Fruit fly (Drosophila melanogaster): ENCODE data around the gene CG32259.

CG32259 gene

DNA sequence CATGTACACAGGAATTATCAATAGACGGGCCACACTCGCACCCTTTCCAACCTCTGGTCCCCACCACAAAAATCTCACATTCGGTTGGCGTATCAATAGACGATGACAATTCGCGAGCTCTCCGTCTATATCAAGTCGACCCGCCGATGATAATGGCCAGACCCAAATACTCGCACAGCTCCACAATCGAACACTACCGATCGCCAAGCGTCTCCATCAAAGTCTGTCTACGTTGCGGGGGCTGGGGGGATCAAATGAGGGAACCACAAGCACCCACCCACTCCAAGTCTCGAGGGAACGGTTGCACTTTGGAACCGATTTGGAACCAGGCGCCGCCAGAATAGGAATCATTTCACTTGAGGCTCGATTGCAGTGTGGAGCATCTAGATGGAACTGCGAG, 801 bp upstream of the CG32259 start:
- TF ChIP-seq CG7045 (GFP tag; optimal IDR thresholded peaks at IDR 0.05), result no peak
- peak; percentile 61 for TF ChIP-seq Mnt (GFP tag; optimal IDR thresholded peaks at IDR 0.05)
- TF ChIP-seq Clk (GFP tag; optimal IDR thresholded peaks at IDR 0.05), result no peak
- TF ChIP-seq CG1620 (GFP tag; optimal IDR thresholded peaks at IDR 0.05), result no peak
- TF ChIP-seq CG14711 (tag; optimal IDR thresholded peaks at IDR 0.05), result no peak
- no peak for TF ChIP-seq CG11617 (GFP tag; optimal IDR thresholded peaks at IDR 0.05)
- no peak for TF ChIP-seq cnc (optimal IDR thresholded peaks at IDR 0.05)
- no peak for TF ChIP-seq Crg-1 (GFP tag; optimal IDR thresholded peaks at IDR 0.05)
- no peak for TF ChIP-seq ovo (GFP tag; optimal IDR thresholded peaks at IDR 0.05)
- TF ChIP-seq tj (GFP tag; optimal IDR thresholded peaks at IDR 0.05), result no peak
- TF ChIP-seq pad (GFP tag; optimal IDR thresholded peaks at IDR 0.05), result no peak
- no peak for TF ChIP-seq CG5204 (GFP tag; optimal IDR thresholded peaks at IDR 0.05)
- no peak for TF ChIP-seq bab1 (GFP tag; optimal IDR thresholded peaks at IDR 0.05)
- no peak for TF ChIP-seq CG33017 (tag; optimal IDR thresholded peaks at IDR 0.05)
- TF ChIP-seq CG12768 (GFP tag; optimal IDR thresholded peaks at IDR 0.05), result peak; percentile 83
- peak; percentile 0 for TF ChIP-seq toe (GFP tag; optimal IDR thresholded peaks at IDR 0.05)
- TF ChIP-seq kay (GFP tag; ENCODE audit: borderline replicate concordance), result peak; percentile 82
- peak; percentile 26 for TF ChIP-seq Hr96 (GFP tag; optimal IDR thresholded peaks at IDR 0.05)
- TF ChIP-seq CG7101 (tag; optimal IDR thresholded peaks at IDR 0.05), result no peak
- TF ChIP-seq cic (GFP tag; optimal IDR thresholded peaks at IDR 0.05), result peak; percentile 88

DNA sequence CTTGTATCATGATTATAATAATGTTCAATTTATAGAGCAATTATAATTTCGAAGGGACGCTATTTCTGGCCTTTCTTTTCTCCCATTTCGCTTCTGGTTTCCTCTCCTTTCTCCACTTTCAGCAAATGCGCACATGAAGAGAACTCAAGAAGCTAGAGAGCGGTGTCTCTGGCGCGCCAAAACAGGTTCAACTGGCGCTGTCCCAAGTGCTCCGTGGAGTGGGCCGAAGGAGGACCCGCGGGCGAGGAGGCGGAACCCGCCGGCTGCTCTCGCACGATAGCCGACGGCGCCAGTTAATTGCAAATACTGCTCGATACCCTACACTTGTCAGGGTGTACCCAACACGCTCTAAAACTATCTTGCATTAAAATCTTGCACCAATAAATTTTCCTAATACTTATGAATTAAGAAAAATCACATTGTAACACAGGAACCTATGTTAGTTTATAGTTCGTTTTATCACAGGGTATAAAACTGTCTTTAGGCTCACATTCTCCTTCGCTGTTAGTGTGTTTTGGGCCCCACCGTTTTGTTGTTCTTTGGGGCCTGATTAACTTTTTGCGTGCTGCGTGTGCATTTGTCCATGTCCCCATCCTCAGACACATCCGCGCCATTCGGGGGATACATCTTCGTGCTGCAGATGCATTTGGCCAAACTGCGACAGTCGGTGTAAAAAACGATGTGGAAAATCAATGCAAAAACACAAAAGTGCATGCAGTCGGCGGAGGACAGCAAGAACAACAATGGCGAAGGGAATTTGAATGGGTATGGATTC, 1.2 kb downstream of the CG32259 start:
- TF ChIP-seq CG7101 (tag; optimal IDR thresholded peaks at IDR 0.05) (peak; percentile 82), Mnt (GFP tag; optimal IDR thresholded peaks at IDR 0.05) (no peak), CG11617 (GFP tag; optimal IDR thresholded peaks at IDR 0.05) (no peak), ovo (GFP tag; optimal IDR thresholded peaks at IDR 0.05) (no peak), bab1 (GFP tag; optimal IDR thresholded peaks at IDR 0.05) (peak; percentile 47), CG33017 (tag; optimal IDR thresholded peaks at IDR 0.05) (peak; percentile 81), tj (GFP tag; optimal IDR thresholded peaks at IDR 0.05) (peak; percentile 17), pad (GFP tag; optimal IDR thresholded peaks at IDR 0.05) (no peak), cic (GFP tag; optimal IDR thresholded peaks at IDR 0.05) (peak; percentile 1), CG14711 (tag; optimal IDR thresholded peaks at IDR 0.05) (peak; percentile 76), Crg-1 (GFP tag; optimal IDR thresholded peaks at IDR 0.05) (no peak), toe (GFP tag; optimal IDR thresholded peaks at IDR 0.05) (no peak), CG12768 (GFP tag; optimal IDR thresholded peaks at IDR 0.05) (peak; percentile 74), CG5204 (GFP tag; optimal IDR thresholded peaks at IDR 0.05) (no peak), CG7045 (GFP tag; optimal IDR thresholded peaks at IDR 0.05) (no peak), Hr96 (GFP tag; optimal IDR thresholded peaks at IDR 0.05) (peak; percentile 19), kay (GFP tag; ENCODE audit: borderline replicate concordance) (peak; percentile 26), cnc (optimal IDR thresholded peaks at IDR 0.05) (no peak), Clk (GFP tag; optimal IDR thresholded peaks at IDR 0.05) (no peak), CG1620 (GFP tag; optimal IDR thresholded peaks at IDR 0.05) (no peak)

DNA sequence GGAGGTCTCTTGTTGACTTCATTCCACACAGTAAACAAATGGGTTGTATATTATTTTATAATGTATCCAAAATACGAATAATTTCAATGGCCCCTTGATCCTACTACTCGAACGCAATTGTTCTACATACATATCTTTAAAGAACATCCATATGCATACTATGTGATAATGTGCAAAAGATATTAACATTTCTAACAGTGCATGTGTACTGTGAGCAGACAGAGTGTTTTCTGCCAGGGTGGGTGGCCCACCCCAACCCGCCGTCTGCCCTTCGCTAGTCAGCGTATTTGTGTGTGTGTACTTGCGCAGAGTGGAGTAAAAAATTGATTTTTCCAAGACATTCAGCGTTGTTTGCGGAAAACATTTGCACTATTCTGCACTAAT, 1.8 kb downstream of the CG32259 start:
- TF ChIP-seq CG7101 (tag; optimal IDR thresholded peaks at IDR 0.05) (peak; percentile 52), Crg-1 (GFP tag; optimal IDR thresholded peaks at IDR 0.05) (peak; percentile 1), CG33017 (tag; optimal IDR thresholded peaks at IDR 0.05) (peak; percentile 22), Hr96 (GFP tag; optimal IDR thresholded peaks at IDR 0.05) (no peak), CG5204 (GFP tag; optimal IDR thresholded peaks at IDR 0.05) (peak; percentile 82), Clk (GFP tag; optimal IDR thresholded peaks at IDR 0.05) (peak; percentile 41), CG11617 (GFP tag; optimal IDR thresholded peaks at IDR 0.05) (peak; percentile 10), CG7045 (GFP tag; optimal IDR thresholded peaks at IDR 0.05) (peak; percentile 66), bab1 (GFP tag; optimal IDR thresholded peaks at IDR 0.05) (no peak), toe (GFP tag; optimal IDR thresholded peaks at IDR 0.05) (peak; percentile 72), ovo (GFP tag; optimal IDR thresholded peaks at IDR 0.05) (no peak), cic (GFP tag; optimal IDR thresholded peaks at IDR 0.05) (no peak), Mnt (GFP tag; optimal IDR thresholded peaks at IDR 0.05) (no peak), CG14711 (tag; optimal IDR thresholded peaks at IDR 0.05) (peak; percentile 72), tj (GFP tag; optimal IDR thresholded peaks at IDR 0.05) (no peak), pad (GFP tag; optimal IDR thresholded peaks at IDR 0.05) (no peak), CG12768 (GFP tag; optimal IDR thresholded peaks at IDR 0.05) (peak; percentile 43), kay (GFP tag; ENCODE audit: borderline replicate concordance) (no peak), CG1620 (GFP tag; optimal IDR thresholded peaks at IDR 0.05) (peak; percentile 9), cnc (optimal IDR thresholded peaks at IDR 0.05) (no peak)

DNA sequence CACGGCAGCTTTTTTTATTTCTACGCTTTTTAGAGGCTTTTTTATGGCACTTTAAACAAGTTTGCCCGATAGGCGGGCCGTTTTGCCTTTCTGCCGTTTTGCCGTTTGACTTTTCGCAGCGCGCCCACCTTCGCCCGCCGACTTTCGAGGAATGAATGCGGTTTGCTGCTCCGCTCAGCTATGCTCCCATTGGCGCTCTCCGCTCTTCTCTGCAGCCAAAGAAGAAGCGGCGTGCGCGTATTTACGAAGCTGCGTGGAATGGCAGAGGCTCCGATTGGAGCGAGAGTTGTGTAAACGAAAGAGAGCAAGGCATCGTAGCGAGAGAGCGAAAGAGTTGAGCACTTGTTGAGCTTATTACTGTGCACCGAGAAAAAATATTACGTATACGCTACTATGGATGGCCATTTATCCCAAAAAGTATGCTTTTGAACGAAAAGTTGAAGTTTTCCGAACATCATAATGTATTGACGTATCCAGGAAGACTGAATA, 2.4 kb downstream of the CG32259 start, which contains the start of gene wit:
Gene wit, minus strand, starts transcription at position 157 of the 489 bp plus-strand sequence.
- no peak for TF ChIP-seq pad (GFP tag; optimal IDR thresholded peaks at IDR 0.05)
- peak; percentile 48 for TF ChIP-seq Clk (GFP tag; optimal IDR thresholded peaks at IDR 0.05)
- peak; percentile 14 for TF ChIP-seq CG14711 (tag; optimal IDR thresholded peaks at IDR 0.05)
- TF ChIP-seq Hr96 (GFP tag; optimal IDR thresholded peaks at IDR 0.05), result peak; percentile 31
- no peak for TF ChIP-seq CG11617 (GFP tag; optimal IDR thresholded peaks at IDR 0.05)
- TF ChIP-seq kay (GFP tag; ENCODE audit: borderline replicate concordance), result no peak
- TF ChIP-seq cic (GFP tag; optimal IDR thresholded peaks at IDR 0.05), result peak; percentile 34
- TF ChIP-seq CG33017 (tag; optimal IDR thresholded peaks at IDR 0.05), result peak; percentile 75
- peak; percentile 42 for TF ChIP-seq CG7101 (tag; optimal IDR thresholded peaks at IDR 0.05)
- peak; percentile 9 for TF ChIP-seq CG7045 (GFP tag; optimal IDR thresholded peaks at IDR 0.05)
- TF ChIP-seq CG1620 (GFP tag; optimal IDR thresholded peaks at IDR 0.05), result no peak
- TF ChIP-seq Crg-1 (GFP tag; optimal IDR thresholded peaks at IDR 0.05), result no peak
- TF ChIP-seq cnc (optimal IDR thresholded peaks at IDR 0.05), result no peak
- TF ChIP-seq CG12768 (GFP tag; optimal IDR thresholded peaks at IDR 0.05), result peak; percentile 58
- peak; percentile 83 for TF ChIP-seq Mnt (GFP tag; optimal IDR thresholded peaks at IDR 0.05)
- TF ChIP-seq ovo (GFP tag; optimal IDR thresholded peaks at IDR 0.05), result peak; percentile 15
- no peak for TF ChIP-seq CG5204 (GFP tag; optimal IDR thresholded peaks at IDR 0.05)
- peak; percentile 73 for TF ChIP-seq tj (GFP tag; optimal IDR thresholded peaks at IDR 0.05)
- peak; percentile 32 for TF ChIP-seq bab1 (GFP tag; optimal IDR thresholded peaks at IDR 0.05)
- TF ChIP-seq toe (GFP tag; optimal IDR thresholded peaks at IDR 0.05), result no peak

DNA sequence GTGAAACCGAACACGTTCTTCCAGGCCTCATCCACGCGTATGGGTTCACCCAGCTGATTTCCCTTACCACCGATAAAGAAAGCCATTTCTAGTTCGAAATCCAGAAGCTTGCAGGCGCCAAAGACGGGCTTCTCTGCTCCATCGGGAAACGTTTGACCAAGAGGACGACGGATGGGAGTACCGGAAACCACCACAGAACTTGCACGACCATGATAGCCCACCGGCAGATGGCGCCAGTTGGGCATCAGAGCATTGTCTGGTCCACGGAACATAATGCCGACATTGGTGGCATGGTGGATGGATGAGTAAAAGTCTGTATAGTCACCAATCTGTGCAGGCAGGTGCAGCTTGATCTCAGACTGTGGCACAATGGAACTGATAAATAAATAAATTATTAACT, 3.5 kb downstream of the CG32259 start:
- TF ChIP-seq CG7101 (tag; optimal IDR thresholded peaks at IDR 0.05), result no peak
- no peak for TF ChIP-seq Hr96 (GFP tag; optimal IDR thresholded peaks at IDR 0.05)
- TF ChIP-seq Clk (GFP tag; optimal IDR thresholded peaks at IDR 0.05), result no peak
- no peak for TF ChIP-seq CG11617 (GFP tag; optimal IDR thresholded peaks at IDR 0.05)
- no peak for TF ChIP-seq CG14711 (tag; optimal IDR thresholded peaks at IDR 0.05)

All from whole organism, adult.